Fruit fly (Drosophila melanogaster) Kc167 (cell line): ENCODE measurements around the gene SLC5A11.

Experiments
- Myc ChIP-seq: fragments of >200 bp; optimal IDR thresholded peaks from 2 replicates; lab custom pipeline; 2017; ENCODE audit warnings: missing external identifiers
- Sin3A ChIP-seq: fragments of >200 bp; optimal IDR thresholded peaks from 2 replicates; lab custom pipeline; 2018; ENCODE audit warnings: missing external identifiers
- h ChIP-seq: fragments of >200 bp; optimal IDR thresholded peaks from 3 replicates; lab custom pipeline; 2018; ENCODE audit warnings: missing external identifiers
- insv ChIP-seq: fragments of >200 bp; optimal IDR thresholded peaks from 3 replicates; lab custom pipeline; 2018; ENCODE audit warnings: missing external identifiers
- psq ChIP-seq: fragments of >200 bp; optimal IDR thresholded peaks from 2 replicates; lab custom pipeline; 2017; ENCODE audit warnings: missing external identifiers
- ttk ChIP-seq: sonication (Bioruptor generic); optimal IDR thresholded peaks from 2 replicates; lab custom pipeline; 2017; ENCODE audit warnings: missing external identifiers

The SLC5A11 gene

dm6 chr2L:8204996-8205567 is at the start of gene SLC5A11:
Gene SLC5A11 (minus strand): TSS chr2L:8205132.
- TF ChIP-seq insv (no peak), Myc (lab: Kevin White, UChicago) (no peak), h (no peak), ttk (lab: Kevin White, UChicago) (no peak)

dm6 chr2L:8243903-8244302 is 39.0 kb upstream of the SLC5A11 start, which contains the start of gene CG43057:
Gene CG43057 (minus strand): TSS chr2L:8244003.
- TF ChIP-seq ttk (lab: Kevin White, UChicago) (no peak), Myc (lab: Kevin White, UChicago) (no peak), psq (lab: Kevin White, UChicago) (no peak), Sin3A (no peak), h (no peak), insv (no peak)

dm6 chr2L:8242186-8242585 is 37.3 kb upstream of the SLC5A11 start, which contains the start of gene CG14277:
Gene CG14277 (plus strand): TSS chr2L:8242486.
- TF ChIP-seq ttk (lab: Kevin White, UChicago) (no peak), insv (no peak), Myc (lab: Kevin White, UChicago) (no peak), h (no peak), Sin3A (no peak), psq (lab: Kevin White, UChicago) (no peak)

dm6 chr2L:8241700-8242099 is 36.8 kb upstream of the SLC5A11 start, which contains the start of gene Spn28F:
Gene Spn28F (minus strand): TSS chr2L:8241800.
- TF ChIP-seq Sin3A (no peak), h (no peak), insv (no peak), Myc (lab: Kevin White, UChicago) (no peak)

- TF ChIP-seq psq (lab: Kevin White, UChicago): no peak
- TF ChIP-seq Myc (lab: Kevin White, UChicago): no peak
- no peak for TF ChIP-seq Sin3A
- TF ChIP-seq h: no peak
- TF ChIP-seq insv: no peak
- no peak for TF ChIP-seq ttk (lab: Kevin White, UChicago)
Observed at dm6 chr2L:8239712-8240245, 34.8 kb upstream of the SLC5A11 start, which contains the start of gene Pvr. Gene Pvr (minus strand): TSS chr2L:8239878.

- no peak for TF ChIP-seq ttk (lab: Kevin White, UChicago)
- TF ChIP-seq Myc (lab: Kevin White, UChicago): no peak
- no peak for TF ChIP-seq insv
- TF ChIP-seq Sin3A: no peak
- no peak for TF ChIP-seq psq (lab: Kevin White, UChicago)
- no peak for TF ChIP-seq h
Observed at dm6 chr2L:8239032-8239650, 34.2 kb upstream of the SLC5A11 start.

dm6 chr2L:8233571-8233970 is 28.6 kb upstream of the SLC5A11 start:
- no peak for TF ChIP-seq Sin3A

- TF ChIP-seq Myc (lab: Kevin White, UChicago): no peak
- TF ChIP-seq insv: no peak
- no peak for TF ChIP-seq ttk (lab: Kevin White, UChicago)
- no peak for TF ChIP-seq h
- no peak for TF ChIP-seq psq (lab: Kevin White, UChicago)
- TF ChIP-seq Sin3A: no peak
Observed at dm6 chr2L:8232389-8232788, 27.5 kb upstream of the SLC5A11 start.

dm6 chr2L:8230255-8230654 is 25.3 kb upstream of the SLC5A11 start:
- TF ChIP-seq psq (lab: Kevin White, UChicago): no peak
- TF ChIP-seq insv: no peak
- no peak for TF ChIP-seq Myc (lab: Kevin White, UChicago)
- no peak for TF ChIP-seq Sin3A
- no peak for TF ChIP-seq ttk (lab: Kevin White, UChicago)
- no peak for TF ChIP-seq h

dm6 chr2L:8229628-8230027 is 24.7 kb upstream of the SLC5A11 start:
- TF ChIP-seq ttk (lab: Kevin White, UChicago): no peak
- no peak for TF ChIP-seq Myc (lab: Kevin White, UChicago)
- no peak for TF ChIP-seq Sin3A
- TF ChIP-seq insv: no peak
- TF ChIP-seq h: no peak
- TF ChIP-seq psq (lab: Kevin White, UChicago): no peak

dm6 chr2L:8229134-8229533 is 24.2 kb upstream of the SLC5A11 start:
- TF ChIP-seq psq (lab: Kevin White, UChicago) (no peak), ttk (lab: Kevin White, UChicago) (no peak), Sin3A (no peak), h (no peak), insv (no peak), Myc (lab: Kevin White, UChicago) (no peak)

dm6 chr2L:8220393-8220934 is 15.5 kb upstream of the SLC5A11 start, which contains the start of gene Snx6:
Gene Snx6 (minus strand): TSS chr2L:8220741.
- TF ChIP-seq Myc (lab: Kevin White, UChicago) (no peak), ttk (lab: Kevin White, UChicago) (no peak), psq (lab: Kevin White, UChicago) (no peak), h (no peak), Sin3A (no peak), insv (no peak)

- no peak for TF ChIP-seq h
- no peak for TF ChIP-seq Sin3A
Observed at dm6 chr2L:8217917-8218316, 13.0 kb upstream of the SLC5A11 start, which contains the start of gene CG8292. Gene CG8292 (minus strand): TSS chr2L:8218017.
